Fruit fly (Drosophila melanogaster) whole organism, embryonic: Measurements from ENCODE around the gene arg.

Experiments used
- Aef1 ChIP-seq: fragments of 200-800 bp; sonication (Bioruptor generic); IDR thresholded peaks from 3 replicates; pipeline ENCODE4 v1.3.6; 2022; ENCODE audit warnings: missing biosample characterization, missing genetic modification characterization
- Asciz ChIP-seq: fragments of 200-800 bp; sonication (Bioruptor generic); optimal IDR thresholded peaks from 2 replicates; lab custom pipeline; 2017; ENCODE audit warnings: missing biosample characterization, mild to moderate bottlenecking, missing genetic modification characterization, missing genetic modification reagents
- Atf-2 ChIP-seq: fragments of 200-800 bp; sonication (Bioruptor generic); optimal IDR thresholded peaks from 2 replicates; lab custom pipeline; 2016; ENCODE audit warnings: missing biosample characterization, missing genetic modification characterization
- Bdp1 ChIP-seq: fragments of 200-800 bp; sonication (Bioruptor generic); optimal IDR thresholded peaks from 3 replicates; lab custom pipeline; 2016; ENCODE audit warnings: missing biosample characterization, missing genetic modification characterization
- CG10431 ChIP-seq: fragments of 200-800 bp; sonication (Bioruptor generic); optimal IDR thresholded peaks from 3 replicates; lab custom pipeline; 2018; ENCODE audit warnings: missing biosample characterization, mild to moderate bottlenecking, missing genetic modification characterization
- CG10654 ChIP-seq: fragments of 200-800 bp; sonication (Bioruptor generic); optimal IDR thresholded peaks from 2 replicates; lab custom pipeline; 2016; ENCODE audit warnings: missing biosample characterization, missing genetic modification characterization
- CG11504 ChIP-seq: fragments of 200-800 bp; sonication (Bioruptor generic); optimal IDR thresholded peaks from 3 replicates; lab custom pipeline; 2019; ENCODE audit warnings: missing biosample characterization, mild to moderate bottlenecking, missing genetic modification characterization, moderate library complexity
- CG13296 ChIP-seq: fragments of 200-800 bp; sonication (Bioruptor generic); optimal IDR thresholded peaks from 3 replicates; lab custom pipeline; 2018; ENCODE audit warnings: missing biosample characterization, mild to moderate bottlenecking, missing genetic modification characterization
- CG15269 ChIP-seq: fragments of 200-800 bp; sonication (Bioruptor generic); optimal IDR thresholded peaks from 2 replicates; lab custom pipeline; 2018; ENCODE audit warnings: missing biosample characterization, mild to moderate bottlenecking, missing genetic modification characterization, moderate library complexity
- CG1529 ChIP-seq: fragments of 200-800 bp; sonication (Bioruptor generic); optimal IDR thresholded peaks from 3 replicates; lab custom pipeline; 2018; ENCODE audit warnings: missing biosample characterization, missing genetic modification characterization
- CG15696 ChIP-seq: fragments of 200-800 bp; sonication (Bioruptor generic); optimal IDR thresholded peaks from 2 replicates; lab custom pipeline; 2019; ENCODE audit warnings: missing biosample characterization, mild to moderate bottlenecking, missing genetic modification characterization, moderate library complexity
- CG1603 ChIP-seq: fragments of 200-800 bp; sonication (Bioruptor generic); optimal IDR thresholded peaks from 2 replicates; lab custom pipeline; 2019; ENCODE audit warnings: missing biosample characterization, mild to moderate bottlenecking, missing genetic modification characterization, moderate library complexity
- CG17361 ChIP-seq: fragments of 200-800 bp; sonication (Bioruptor generic); IDR thresholded peaks from 3 replicates; pipeline ENCODE4 v1.3.6; 2022; ENCODE audit warnings: missing biosample characterization, missing genetic modification characterization
- CG17385 ChIP-seq: fragments of 200-800 bp; sonication (Bioruptor generic); optimal IDR thresholded peaks from 3 replicates; lab custom pipeline; 2018; ENCODE audit warnings: missing biosample characterization, mild to moderate bottlenecking, missing genetic modification characterization
- CG18599 ChIP-seq: fragments of 200-800 bp; sonication (Bioruptor generic); optimal IDR thresholded peaks from 3 replicates; lab custom pipeline; 2017; ENCODE audit warnings: missing biosample characterization, missing genetic modification characterization, mild to moderate bottlenecking, moderate library complexity, missing genetic modification reagents
- CG2678 ChIP-seq: fragments of 200-800 bp; sonication (Bioruptor generic); optimal IDR thresholded peaks from 3 replicates; lab custom pipeline; 2019; ENCODE audit warnings: missing biosample characterization, mild to moderate bottlenecking, missing genetic modification characterization, moderate library complexity
- CG3407 ChIP-seq: fragments of 200-800 bp; sonication (Bioruptor generic); optimal IDR thresholded peaks from 2 replicates; lab custom pipeline; 2018; ENCODE audit warnings: missing biosample characterization, mild to moderate bottlenecking, missing genetic modification characterization
- CG34224 ChIP-seq: fragments of 200-800 bp; sonication (Bioruptor generic); IDR thresholded peaks from 3 replicates; pipeline ENCODE4 v1.3.6; 2022; ENCODE audit warnings: missing biosample characterization, missing genetic modification characterization; ENCODE audit not compliant: partially characterized antibody
- CG6175 ChIP-seq: fragments of 200-800 bp; sonication (Bioruptor generic); IDR thresholded peaks from 3 replicates; pipeline ENCODE4 v1.3.6; 2022; ENCODE audit warnings: missing biosample characterization, missing genetic modification characterization
- CG8290 ChIP-seq, 3 experiments: fragments of 200-800 bp; sonication (Bioruptor generic); optimal IDR thresholded peaks; 2 replicates each; lab custom pipeline; 2016 to 2019; ENCODE audit warnings: missing biosample characterization in 3 of 3, missing genetic modification characterization in 3 of 3, mild to moderate bottlenecking in 2 of 3, moderate library complexity in 1 of 3
- CG9215 ChIP-seq: fragments of 200-800 bp; sonication (Bioruptor generic); IDR thresholded peaks from 2 replicates; pipeline ENCODE4 v1.3.6; 2022; ENCODE audit warnings: missing biosample characterization, missing genetic modification characterization
- CTCF ChIP-seq: fragments of 200-800 bp; sonication (Bioruptor generic); optimal IDR thresholded peaks from 2 replicates; lab custom pipeline; 2017; ENCODE audit warnings: missing biosample characterization, mild to moderate bottlenecking, missing genetic modification characterization, moderate library complexity
- Deaf1 ChIP-seq: fragments of 200-800 bp; optimal IDR thresholded peaks from 3 replicates; lab custom pipeline; 2019; ENCODE audit warnings: missing biosample characterization, mild to moderate bottlenecking, missing genetic modification characterization, moderate library complexity
- Dek ChIP-seq: fragments of 200-800 bp; sonication (Bioruptor generic); optimal IDR thresholded peaks from 3 replicates; lab custom pipeline; 2019; ENCODE audit warnings: missing biosample characterization, mild to moderate bottlenecking, missing genetic modification characterization, moderate library complexity
- Eip74EF ChIP-seq, 2 experiments: fragments of 200-800 bp in 1 of 2; fragments of >200 bp in 1 of 2; sonication (Bioruptor generic) in 1 of 2; optimal IDR thresholded peaks; 2 replicates each; lab custom pipeline; 2017 to 2019; ENCODE audit warnings: missing biosample characterization in 2 of 2, missing genetic modification characterization in 2 of 2, mild to moderate bottlenecking in 1 of 2, moderate library complexity in 1 of 2
- Fer2 ChIP-seq: fragments of 200-800 bp; sonication (Bioruptor generic); optimal IDR thresholded peaks from 2 replicates; lab custom pipeline; 2018; ENCODE audit warnings: missing biosample characterization, mild to moderate bottlenecking, missing genetic modification characterization, moderate library complexity
- HHEX ChIP-seq: fragments of 200-800 bp; sonication (Bioruptor generic); optimal IDR thresholded peaks from 3 replicates; lab custom pipeline; 2017; ENCODE audit warnings: missing biosample characterization, mild to moderate bottlenecking, missing genetic modification characterization, missing genetic modification reagents
- NK7.1 ChIP-seq: fragments of 200-800 bp; sonication (Bioruptor generic); optimal IDR thresholded peaks from 3 replicates; lab custom pipeline; 2016; ENCODE audit warnings: missing biosample characterization, missing genetic modification characterization
- Oaz ChIP-seq: fragments of 200-800 bp; sonication (Bioruptor generic); IDR thresholded peaks from 2 replicates; pipeline ENCODE4 v1.3.6; 2022; ENCODE audit warnings: missing biosample characterization, missing genetic modification characterization
- Ptx1 ChIP-seq: fragments of 200-800 bp; sonication (Bioruptor generic); IDR thresholded peaks from 2 replicates; pipeline ENCODE4 v1.3.6; 2022; ENCODE audit warnings: missing biosample characterization, missing genetic modification characterization
- Ssrp ChIP-seq: fragments of 200-800 bp; sonication (Bioruptor generic); optimal IDR thresholded peaks from 2 replicates; lab custom pipeline; 2018; ENCODE audit warnings: missing biosample characterization, mild to moderate bottlenecking, missing genetic modification characterization, moderate library complexity
- btn ChIP-seq: fragments of 200-800 bp; sonication (Bioruptor generic); optimal IDR thresholded peaks from 2 replicates; lab custom pipeline; 2016; ENCODE audit warnings: missing biosample characterization, missing genetic modification characterization
- dmrt99B ChIP-seq: fragments of 200-800 bp; sonication (Bioruptor generic); optimal IDR thresholded peaks from 2 replicates; lab custom pipeline; 2018; ENCODE audit warnings: missing biosample characterization, mild to moderate bottlenecking, missing genetic modification characterization, moderate library complexity
- dpn ChIP-seq, 2 experiments: fragments of 200-800 bp; sonication (Bioruptor generic); optimal IDR thresholded peaks; 3 replicates each; lab custom pipeline; 2016; ENCODE audit warnings: missing biosample characterization in 2 of 2, missing genetic modification characterization in 2 of 2
- eve ChIP-seq, 2 experiments: fragments of >200 bp; optimal IDR thresholded peaks; 2 replicates each; lab custom pipeline; 2017; ENCODE audit warnings: missing biosample characterization in 2 of 2, missing genetic modification characterization in 2 of 2
- hb ChIP-seq: fragments of 200-800 bp; sonication (Bioruptor generic); IDR thresholded peaks from 3 replicates; pipeline ENCODE4 v1.3.6; 2022; ENCODE audit warnings: missing biosample characterization, missing genetic modification characterization; ENCODE audit not compliant: partially characterized antibody
- lov ChIP-seq, 2 experiments: fragments of 200-800 bp in 1 of 2; fragments of >200 bp in 1 of 2; sonication (Bioruptor generic) in 1 of 2; IDR thresholded peaks in 1 of 2; optimal IDR thresholded peaks in 1 of 2; 2 replicates in 1 of 2; 3 replicates in 1 of 2; pipeline versions ENCODE4 v1.3.6 to Lab custom; 2017 to 2022; ENCODE audit warnings: missing biosample characterization in 1 of 2, missing genetic modification characterization in 1 of 2
- maf-S ChIP-seq: fragments of 200-800 bp; sonication (Bioruptor generic); optimal IDR thresholded peaks from 2 replicates; lab custom pipeline; 2016; ENCODE audit warnings: missing biosample characterization, missing genetic modification characterization
- mld ChIP-seq: fragments of 200-800 bp; sonication (Bioruptor generic); IDR thresholded peaks from 3 replicates; pipeline ENCODE4 v1.3.6; 2022; ENCODE audit warnings: missing biosample characterization, missing genetic modification characterization; ENCODE audit not compliant: partially characterized antibody
- otp ChIP-seq: fragments of 200-800 bp; sonication (Bioruptor generic); IDR thresholded peaks from 3 replicates; pipeline ENCODE4, ENCODE4 v1.3.6; 2022; ENCODE audit warnings: missing biosample characterization, missing genetic modification characterization
- prd ChIP-seq, 3 experiments: fragments of >200 bp in 2 of 3; fragments of 200-800 bp in 1 of 3; sonication (Bioruptor generic) in 1 of 3; optimal IDR thresholded peaks in 2 of 3; IDR thresholded peaks in 1 of 3; 2 replicates in 2 of 3; 3 replicates in 1 of 3; pipeline versions ENCODE4 v1.3.6 to Lab custom; 2017 to 2022; ENCODE audit warnings: missing biosample characterization in 1 of 3, missing genetic modification characterization in 1 of 3
- seq ChIP-seq: fragments of 200-800 bp; sonication (Bioruptor generic); IDR thresholded peaks from 2 replicates; pipeline ENCODE4 v1.3.6; 2022; ENCODE audit warnings: missing biosample characterization, missing genetic modification characterization
- sima ChIP-seq: fragments of 200-800 bp; sonication (Bioruptor generic); optimal IDR thresholded peaks from 2 replicates; lab custom pipeline; 2016; ENCODE audit warnings: missing biosample characterization, missing genetic modification characterization
- slbo ChIP-seq: fragments of 200-800 bp; sonication (Bioruptor generic); IDR thresholded peaks from 2 replicates; pipeline ENCODE4 v1.3.6; 2022; ENCODE audit warnings: missing biosample characterization, missing genetic modification characterization
- ssp ChIP-seq: fragments of 200-800 bp; sonication (Bioruptor generic); IDR thresholded peaks from 2 replicates; pipeline ENCODE4 v1.3.6; 2022; ENCODE audit warnings: missing biosample characterization, missing genetic modification characterization
- zf30C ChIP-seq: fragments of 200-800 bp; sonication (Bioruptor generic); optimal IDR thresholded peaks from 3 replicates; lab custom pipeline; 2018; ENCODE audit warnings: missing biosample characterization, mild to moderate bottlenecking, missing genetic modification characterization

arg gene

dm6 chrX:523179-523851 lies 14.1 kb downstream of the arg start, which contains the start of gene elav (continued):
- TF ChIP-seq otp, result peak; percentile 98

- TF ChIP-seq prd (optimal IDR thresholded peaks at IDR 0.05; lab: Kevin White, UChicago), result no peak
- peak; percentile 30; the same call in 1 of the 3 replicates for TF ChIP-seq prd (GFP tag; IDR thresholded peaks at IDR 0.05; lab: Robert Waterston, UW)
- TF ChIP-seq slbo (GFP tag; lab: Robert Waterston, UW), result peak; percentile 58
- no peak for TF ChIP-seq NK7.1 (GFP tag; lab: Kevin White, UChicago)
- TF ChIP-seq Deaf1 (tag; lab: Kevin White, UChicago), result peak; percentile 5
- TF ChIP-seq CG11504, result peak; percentile 31
- peak; percentile 21 for TF ChIP-seq CG1603
- TF ChIP-seq Eip74EF (GFP tag; optimal IDR thresholded peaks at IDR 0.05; lab: Kevin White, UChicago), result no peak
- TF ChIP-seq Bdp1, result no peak
- TF ChIP-seq CG13296 (GFP tag; lab: Kevin White, UChicago), result peak; percentile 22
- TF ChIP-seq CG1529 (GFP tag; lab: Kevin White, UChicago), result no peak
- 0 out of 2 replicates have a peak, but pooled peaks have one; percentile 9 for TF ChIP-seq ssp (GFP tag; lab: Robert Waterston, UW)
- no peak for TF ChIP-seq Asciz
- no peak for TF ChIP-seq CG8290 (GFP tag; optimal IDR thresholded peaks at IDR 0.05; lab: Kevin White, UChicago)
- TF ChIP-seq CG8290 (tag; optimal IDR thresholded peaks at IDR 0.05; lab: Kevin White, UChicago), result peak in 1 of 2 experiments; percentile 55
- TF ChIP-seq CG17361 (GFP tag; lab: Robert Waterston, UW), result no peak
- TF ChIP-seq HHEX (GFP tag; lab: Kevin White, UChicago), result no peak
- TF ChIP-seq hb (GFP tag; lab: Robert Waterston, UW), result no peak
- no peak for TF ChIP-seq CG9215 (GFP tag; lab: Robert Waterston, UW)
- TF ChIP-seq btn (GFP tag; lab: Kevin White, UChicago), result no peak
- TF ChIP-seq Aef1 (GFP tag; lab: Robert Waterston, UW), result no peak
- TF ChIP-seq Fer2 (tag; lab: Kevin White, UChicago), result no peak
- no peak for TF ChIP-seq CG10654 (GFP tag; lab: Kevin White, UChicago)
- TF ChIP-seq dmrt99B (tag; lab: Kevin White, UChicago), result peak; percentile 43
- no peak for TF ChIP-seq Atf-2 (GFP tag; lab: Kevin White, UChicago)
- TF ChIP-seq CG6175 (GFP tag; lab: Robert Waterston, UW), result no peak
- no peak for TF ChIP-seq zf30C (GFP tag; lab: Kevin White, UChicago)
- no peak for TF ChIP-seq mld
- TF ChIP-seq Oaz (GFP tag; lab: Robert Waterston, UW), result no peak
- peak; percentile 2 for TF ChIP-seq CG15269 (tag; lab: Kevin White, UChicago)
- TF ChIP-seq seq (GFP tag; lab: Robert Waterston, UW), result peak; percentile 11; the same call in 1 of the 2 replicates
- TF ChIP-seq lov (optimal IDR thresholded peaks at IDR 0.05; lab: Kevin White, UChicago), result no peak
- no peak for TF ChIP-seq lov (GFP tag; IDR thresholded peaks at IDR 0.05; lab: Robert Waterston, UW)
- TF ChIP-seq CG10431 (GFP tag; lab: Kevin White, UChicago), result no peak
- TF ChIP-seq CG2678 (tag; lab: Kevin White, UChicago), result peak; percentile 47
- no peak for TF ChIP-seq eve (GFP tag; optimal IDR thresholded peaks at IDR 0.05; lab: Kevin White, UChicago)
- TF ChIP-seq CG3407 (GFP tag; lab: Kevin White, UChicago), result no peak
- TF ChIP-seq sima (GFP tag; lab: Kevin White, UChicago), result no peak
- TF ChIP-seq Dek (tag; lab: Kevin White, UChicago), result no peak
- no peak for TF ChIP-seq CG34224 (GFP tag; lab: Robert Waterston, UW)
- peak; percentile 0 for TF ChIP-seq CG15696 (tag; lab: Kevin White, UChicago)
- TF ChIP-seq Ptx1 (GFP tag; lab: Robert Waterston, UW), result peak; percentile 21; the same call in 1 of the 2 replicates
- TF ChIP-seq CTCF (GFP tag; lab: Kevin White, UChicago), result no peak
- TF ChIP-seq CG17385, result peak; percentile 16
- TF ChIP-seq maf-S, result no peak
- peak in 1 of 2 experiments; percentile 25 for TF ChIP-seq dpn (GFP tag; optimal IDR thresholded peaks at IDR 0.05; lab: Kevin White, UChicago)
- no peak for TF ChIP-seq Ssrp (tag; lab: Kevin White, UChicago)
- TF ChIP-seq CG18599, result peak; percentile 78
Observed at dm6 chrX:524331-524730, 15.1 kb downstream of the arg start.
